Worm (Caenorhabditis elegans): ENCODE results near the gene fipr-10.
A peak's percentile ranks its signal among the peaks of the same experiment; 100 is the strongest.

Gene fipr-10

DNA sequence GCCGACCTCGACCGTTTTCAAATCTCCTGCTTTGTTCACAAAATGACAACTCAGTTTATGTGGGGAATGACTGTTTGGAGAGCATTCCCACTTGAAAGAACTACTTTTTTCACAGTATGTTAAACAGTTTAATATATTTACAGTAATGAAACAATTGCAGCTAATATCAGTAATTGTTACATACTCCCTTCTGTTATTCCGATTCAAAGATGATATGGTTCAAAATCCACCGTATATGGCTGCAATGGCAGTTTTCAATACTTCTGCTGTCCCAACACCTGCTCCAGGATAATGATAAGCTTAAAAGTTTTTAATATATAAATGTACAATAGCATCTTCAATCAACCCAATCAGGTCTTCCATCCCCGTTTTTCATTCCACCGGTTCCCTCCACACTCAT, 6.8 kb upstream of the fipr-10 start:
- no peak for TF ChIP-seq grh-1 (GFP tag; IDR thresholded peaks at IDR 0.05)
- TF ChIP-seq fkh-4 (tag; optimal IDR thresholded peaks at IDR 0.05; ENCODE audit: borderline replicate concordance): no peak
- TF ChIP-seq sup-37 (GFP tag; optimal IDR thresholded peaks at IDR 0.05): no peak
- no peak for TF ChIP-seq nhr-12 (tag; optimal IDR thresholded peaks at IDR 0.05)
- no peak for TF ChIP-seq nhr-28 (tag; optimal IDR thresholded peaks at IDR 0.05)
- no peak for TF ChIP-seq xbp-1 (tag; optimal IDR thresholded peaks at IDR 0.05)
- no peak for TF ChIP-seq nhr-11 (tag; optimal IDR thresholded peaks at IDR 0.05)

DNA sequence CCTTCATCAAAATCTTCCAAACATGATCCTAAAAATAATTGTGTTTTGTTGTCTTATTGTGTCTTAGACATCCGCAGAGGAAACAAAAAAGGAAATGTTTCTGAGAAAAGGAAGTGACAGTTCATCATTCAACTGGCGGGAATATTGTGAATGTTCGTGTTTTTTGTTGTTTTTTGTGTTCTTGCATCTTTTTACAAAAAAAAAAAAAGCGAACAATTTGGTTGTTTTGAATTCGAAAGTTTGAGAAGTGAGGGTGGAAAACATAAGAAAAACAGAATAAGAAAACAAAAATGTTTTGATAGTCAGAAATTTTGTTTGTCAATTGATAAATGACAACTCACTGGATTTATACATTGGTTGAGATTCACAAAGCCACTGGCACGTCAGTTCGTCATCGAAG, 4.3 kb upstream of the fipr-10 start:
- TF ChIP-seq sptf-1 (tag; optimal IDR thresholded peaks at IDR 0.05): no peak
- no peak for TF ChIP-seq aha-1 (tag; optimal IDR thresholded peaks at IDR 0.05)
- no peak for TF ChIP-seq pax-3 (tag; optimal IDR thresholded peaks at IDR 0.05)
- no peak for TF ChIP-seq blmp-1 (tag; optimal IDR thresholded peaks at IDR 0.05)
- no peak for TF ChIP-seq fkh-8 (tag; optimal IDR thresholded peaks at IDR 0.05)
- TF ChIP-seq ama-1 (optimal IDR thresholded peaks at IDR 0.05): no peak
- no peak for TF ChIP-seq skn-1 (tag; optimal IDR thresholded peaks at IDR 0.05)
- no peak for TF ChIP-seq sup-37 (GFP tag; optimal IDR thresholded peaks at IDR 0.05)
- TF ChIP-seq elt-3 (tag; optimal IDR thresholded peaks at IDR 0.05): no peak
- TF ChIP-seq Y116A8C.19 (tag; optimal IDR thresholded peaks at IDR 0.05; ENCODE audit: borderline replicate concordance): no peak

DNA sequence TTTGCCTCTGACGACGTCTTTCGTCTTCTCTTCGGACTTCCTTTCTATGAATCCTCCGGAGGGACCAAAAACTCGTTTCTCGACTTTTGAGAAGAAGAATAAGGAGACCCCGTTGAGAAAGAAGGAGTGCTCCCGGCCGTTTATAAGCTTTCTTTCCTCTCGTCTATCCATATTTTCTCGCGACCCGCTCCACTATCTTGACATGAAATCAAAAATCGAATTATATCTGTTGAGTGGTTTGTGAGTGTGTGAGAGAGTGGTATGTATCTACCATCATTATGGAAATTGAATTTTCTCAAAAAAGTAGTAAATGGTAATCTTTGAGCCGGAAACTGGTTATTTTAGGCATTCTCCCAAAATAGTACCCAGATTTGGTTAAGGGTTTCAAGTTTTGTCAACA, 2.8 kb upstream of the fipr-10 start:
- TF ChIP-seq lin-14 (GFP tag; optimal IDR thresholded peaks at IDR 0.05): peak; percentile 70
- TF ChIP-seq blmp-1 (tag; optimal IDR thresholded peaks at IDR 0.05): no peak

DNA sequence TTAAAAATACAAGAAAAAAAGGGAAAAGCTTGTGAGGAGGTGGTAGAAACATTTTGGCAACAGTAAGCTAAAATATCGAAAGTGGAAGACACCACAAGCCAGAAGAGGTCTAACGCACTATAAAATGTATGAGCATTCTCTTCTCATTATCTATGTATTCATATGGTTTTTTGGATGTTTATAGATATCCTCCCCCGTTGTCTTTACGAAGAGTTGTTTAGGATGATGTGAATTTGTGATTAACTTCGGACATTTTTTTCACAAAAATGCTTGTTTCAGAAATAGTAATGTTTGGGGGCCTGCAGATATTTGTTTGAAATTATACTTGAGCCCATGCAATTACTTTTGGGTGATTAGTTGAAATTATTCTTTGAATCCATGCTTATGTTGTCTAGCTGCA, 1.1 kb downstream of the fipr-10 start, which contains the start of gene mec-9:
Gene mec-9 (minus strand): TSS at position 101 of the 400 bp plus-strand sequence.
- TF ChIP-seq ets-5 (GFP tag; IDR thresholded peaks at IDR 0.05): no peak
- TF ChIP-seq rnt-1 (tag; optimal IDR thresholded peaks at IDR 0.05): no peak
- TF ChIP-seq unc-130 (tag; optimal IDR thresholded peaks at IDR 0.05): no peak
- TF ChIP-seq fos-1 (tag; optimal IDR thresholded peaks at IDR 0.05): no peak
- TF ChIP-seq unc-62 (GFP tag; optimal IDR thresholded peaks at IDR 0.05): no peak
- TF ChIP-seq nhr-28 (tag; optimal IDR thresholded peaks at IDR 0.05): no peak
- no peak for TF ChIP-seq Y116A8C.19 (tag; optimal IDR thresholded peaks at IDR 0.05; ENCODE audit: borderline replicate concordance)
- no peak for TF ChIP-seq hlh-17 (GFP tag; optimal IDR thresholded peaks at IDR 0.05; ENCODE audit: borderline replicate concordance)
- no peak for TF ChIP-seq zag-1 (tag; optimal IDR thresholded peaks at IDR 0.05)
- no peak for TF ChIP-seq jun-1 (tag; optimal IDR thresholded peaks at IDR 0.05)
- no peak for TF ChIP-seq vab-15 (tag; optimal IDR thresholded peaks at IDR 0.05)
- no peak for TF ChIP-seq ama-1 (optimal IDR thresholded peaks at IDR 0.05)
- TF ChIP-seq hpl-2 (GFP tag; optimal IDR thresholded peaks at IDR 0.05): no peak
- no peak for TF ChIP-seq lin-13 (GFP tag; optimal IDR thresholded peaks at IDR 0.05)
- no peak for TF ChIP-seq isw-1 (GFP tag; IDR thresholded peaks at IDR 0.05)
- TF ChIP-seq elt-3 (tag; optimal IDR thresholded peaks at IDR 0.05): no peak

DNA sequence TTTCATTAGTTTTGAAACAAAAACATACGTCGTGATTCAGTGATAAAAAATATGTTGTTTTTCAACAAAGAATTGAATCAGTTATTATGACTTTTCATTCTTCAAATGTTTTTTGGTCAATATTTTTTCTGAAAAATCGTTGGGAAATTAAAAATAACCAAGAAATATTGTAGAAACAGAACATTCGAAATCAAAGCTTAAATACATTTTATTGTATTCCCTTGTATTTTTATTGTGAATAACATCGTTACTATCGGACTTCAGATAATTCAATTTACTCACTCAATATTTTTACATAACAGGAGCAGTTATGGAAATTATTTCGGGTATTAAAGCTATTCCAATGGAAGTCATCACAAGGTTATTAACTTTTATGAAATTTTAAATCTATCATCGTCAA, 2.7 kb downstream of the fipr-10 start, which contains the start of gene C50H2.4:
Gene C50H2.4 (plus strand): TSS at position 301 of the 400 bp plus-strand sequence.
- TF ChIP-seq mef-2 (tag; optimal IDR thresholded peaks at IDR 0.05) (no peak), swsn-7 (tag; optimal IDR thresholded peaks at IDR 0.05) (no peak), tlp-1 (tag; optimal IDR thresholded peaks at IDR 0.05) (no peak), fkh-10 (GFP tag; optimal IDR thresholded peaks at IDR 0.05) (no peak), efl-3 (GFP tag; optimal IDR thresholded peaks at IDR 0.05) (no peak), nhr-76 (tag; optimal IDR thresholded peaks at IDR 0.05) (no peak), xbp-1 (tag; optimal IDR thresholded peaks at IDR 0.05) (no peak), Y116A8C.19 (tag; optimal IDR thresholded peaks at IDR 0.05; ENCODE audit: borderline replicate concordance) (no peak), grh-1 (GFP tag; IDR thresholded peaks at IDR 0.05) (no peak), nhr-84 (tag; optimal IDR thresholded peaks at IDR 0.05) (no peak), zip-4 (GFP tag; optimal IDR thresholded peaks at IDR 0.05) (no peak), mdl-1 (tag; optimal IDR thresholded peaks at IDR 0.05) (no peak), nhr-20 (tag; optimal IDR thresholded peaks at IDR 0.05) (no peak), ztf-4 (tag; optimal IDR thresholded peaks at IDR 0.05) (no peak), isw-1 (GFP tag; IDR thresholded peaks at IDR 0.05) (no peak), ztf-11 (tag; optimal IDR thresholded peaks at IDR 0.05) (no peak), egl-13 (tag; optimal IDR thresholded peaks at IDR 0.05) (no peak), ceh-8 (GFP tag; optimal IDR thresholded peaks at IDR 0.05) (no peak)

Data from whole organism, L1 larva.